Worm (Caenorhabditis elegans) whole organism, L4 larva: ENCODE measurements around the gene kxd-1.

Experiments used
- D1046.2 ChIP-seq: fragments of 200-800 bp; sonication (Bioruptor generic); IDR thresholded peaks from 2 replicates; pipeline ENCODE4 v1.3.6; 2022; ENCODE audit warnings: missing genetic modification characterization, missing compliant biosample characterization
- T26A8.4 ChIP-seq: fragments of 200-800 bp; sonication (Bioruptor generic); IDR thresholded peaks from 2 replicates; pipeline ENCODE4 v1.3.6; 2022; ENCODE audit warnings: missing genetic modification characterization, missing compliant biosample characterization
- aha-1 ChIP-seq: fragments of 150-350 bp; peaks from one replicate; lab custom pipeline; 2014; ENCODE audit warnings: missing biosample characterization, missing genetic modification characterization
- attf-4 ChIP-seq: sonication (generic microtip); optimal IDR thresholded peaks from 3 replicates; lab custom pipeline; 2017; ENCODE audit warnings: missing biosample characterization, missing genetic modification characterization
- ceh-28 ChIP-seq: fragments of 150-350 bp; optimal IDR thresholded peaks from 2 replicates; lab custom pipeline; 2014; ENCODE audit warnings: missing biosample characterization, missing genetic modification reagents, missing genetic modification characterization
- daf-8 ChIP-seq: fragments of 200-800 bp; sonication (Bioruptor generic); IDR thresholded peaks from 2 replicates; pipeline ENCODE4 v1.3.6; 2022; ENCODE audit warnings: missing genetic modification characterization, missing compliant biosample characterization
- duxl-1 ChIP-seq: sonication (generic microtip); optimal IDR thresholded peaks from 2 replicates; lab custom pipeline; 2016; ENCODE audit warnings: mild to moderate bottlenecking, missing genetic modification characterization, moderate library complexity, missing compliant biosample characterization; ENCODE audit not compliant: poor library complexity
- dve-1 ChIP-seq: sonication (generic microtip); optimal IDR thresholded peaks from 2 replicates; lab custom pipeline; 2017; ENCODE audit warnings: antibody characterized with exemption, mild to moderate bottlenecking, missing genetic modification characterization, missing compliant biosample characterization; ENCODE audit not compliant: insufficient read depth
- hlh-30 ChIP-seq: sonication (generic microtip); optimal IDR thresholded peaks from 2 replicates; lab custom pipeline; 2017; ENCODE audit warnings: antibody characterized with exemption, mild to moderate bottlenecking, missing genetic modification characterization, missing compliant biosample characterization; ENCODE audit not compliant: insufficient read depth
- hmg-1.1 ChIP-seq: fragments of 200-800 bp; sonication (Bioruptor generic); IDR thresholded peaks from 2 replicates; pipeline ENCODE4 v1.3.6; 2022; ENCODE audit warnings: missing genetic modification reagents, missing genetic modification characterization, missing compliant biosample characterization
- jun-1 ChIP-seq: fragments of 150-350 bp; optimal IDR thresholded peaks from 2 replicates; lab custom pipeline; 2014; ENCODE audit warnings: missing biosample characterization, missing genetic modification reagents, missing genetic modification characterization
- lin-13 ChIP-seq: fragments of 150-350 bp; optimal IDR thresholded peaks from 2 replicates; lab custom pipeline; 2014; ENCODE audit warnings: missing biosample characterization, missing genetic modification reagents, missing genetic modification characterization
- lin-38 ChIP-seq: fragments of 200-800 bp; sonication (Bioruptor generic); IDR thresholded peaks from 2 replicates; pipeline ENCODE4 v1.3.6; 2022; ENCODE audit warnings: missing genetic modification reagents, missing genetic modification characterization, missing compliant biosample characterization
- lsy-2 ChIP-seq, 2 experiments: fragments of 150-350 bp in 1 of 2; sonication (generic microtip) in 1 of 2; optimal IDR thresholded peaks; 2 replicates each; lab custom pipeline; 2014 to 2017; ENCODE audit warnings: missing biosample characterization in 2 of 2, missing genetic modification characterization in 2 of 2
- madf-5 ChIP-seq, 2 experiments: fragments of 200-800 bp; sonication (Bioruptor generic); IDR thresholded peaks; 2 replicates each; pipeline ENCODE4 v1.3.6; 2022; ENCODE audit warnings: missing compliant biosample characterization in 2 of 2, missing genetic modification characterization in 2 of 2
- madf-9 ChIP-seq: fragments of 200-800 bp; sonication (Bioruptor generic); conservative IDR thresholded peaks from 2 replicates; pipeline ENCODE4 v1.3.6; 2022; ENCODE audit warnings: missing genetic modification reagents, missing genetic modification characterization, missing compliant biosample characterization
- mdt-29 ChIP-seq: fragments of 200-800 bp; sonication (Bioruptor generic); IDR thresholded peaks from 2 replicates; pipeline ENCODE4 v1.3.6; 2022; ENCODE audit warnings: missing genetic modification reagents, missing genetic modification characterization, missing compliant biosample characterization
- mep-1 ChIP-seq: fragments of 150-350 bp; sonication (generic microtip); optimal IDR thresholded peaks from 3 replicates; lab custom pipeline; 2014; ENCODE audit warnings: missing biosample characterization, missing genetic modification characterization
- mes-2 ChIP-seq: sonication (generic microtip); optimal IDR thresholded peaks from 2 replicates; lab custom pipeline; 2016; ENCODE audit warnings: missing genotype, mild to moderate bottlenecking, missing genetic modification characterization, missing compliant biosample characterization; ENCODE audit not compliant: poor library complexity, severe bottlenecking
- nhr-111 ChIP-seq: fragments of 200-800 bp; sonication (Bioruptor generic); optimal IDR thresholded peaks from 2 replicates; lab custom pipeline; 2018; ENCODE audit warnings: mild to moderate bottlenecking, missing genetic modification characterization, missing compliant biosample characterization
- nhr-28 ChIP-seq: fragments of 150-350 bp; optimal IDR thresholded peaks from 2 replicates; lab custom pipeline; 2014; ENCODE audit warnings: missing biosample characterization, missing genetic modification characterization
- nhr-76 ChIP-seq: fragments of 150-350 bp; optimal IDR thresholded peaks from 2 replicates; lab custom pipeline; 2014; ENCODE audit warnings: missing biosample characterization, missing genetic modification characterization
- pha-4 ChIP-seq, 2 experiments: fragments of 150-350 bp in 1 of 2; fragments of 200-800 bp in 1 of 2; sonication (Bioruptor generic) in 1 of 2; IDR thresholded peaks in 1 of 2; optimal IDR thresholded peaks in 1 of 2; 2 replicates each; pipeline versions ENCODE4 v1.3.6 to Lab custom; 2014 to 2022; ENCODE audit warnings: missing genetic modification characterization in 2 of 2, missing genetic modification reagents in 2 of 2, missing biosample characterization in 1 of 2, missing compliant biosample characterization in 1 of 2
- rbr-2 ChIP-seq: sonication (generic microtip); optimal IDR thresholded peaks from 2 replicates; lab custom pipeline; 2016; ENCODE audit warnings: missing genotype, missing genetic modification characterization, missing compliant biosample characterization
- set-16 ChIP-seq: fragments of 200-800 bp; sonication (Bioruptor generic); IDR thresholded peaks from 2 replicates; pipeline ENCODE4 v1.3.6; 2022; ENCODE audit warnings: missing genetic modification reagents, missing genetic modification characterization, missing compliant biosample characterization
- spr-1 ChIP-seq: sonication (generic microtip); optimal IDR thresholded peaks from 2 replicates; lab custom pipeline; 2016; ENCODE audit warnings: mild to moderate bottlenecking, missing genetic modification characterization, missing compliant biosample characterization
- spr-3 ChIP-seq: fragments of 200-800 bp; sonication (Bioruptor generic); optimal IDR thresholded peaks from 2 replicates; lab custom pipeline; 2018; ENCODE audit warnings: mild to moderate bottlenecking, missing genetic modification characterization, missing compliant biosample characterization
- tra-1 ChIP-seq: fragments of 200-800 bp; sonication (Bioruptor generic); IDR thresholded peaks from 2 replicates; pipeline ENCODE4 v1.3.6; 2022; ENCODE audit warnings: missing genetic modification reagents, missing genetic modification characterization, missing compliant biosample characterization
- unc-62 ChIP-seq, 3 experiments: fragments of 150-350 bp in 1 of 3; sonication (generic microtip); optimal IDR thresholded peaks in 2 of 3; peaks in 1 of 3; 1 replicate in 1 of 3; 2 replicates in 2 of 3; lab custom pipeline; 2014 to 2017; ENCODE audit warnings: missing biosample characterization in 3 of 3, missing genetic modification characterization in 3 of 3, missing genetic modification reagents in 3 of 3, missing genotype in 1 of 3
- zfp-2 ChIP-seq: sonication (generic microtip); optimal IDR thresholded peaks from 2 replicates; lab custom pipeline; 2016; ENCODE audit warnings: mild to moderate bottlenecking, missing genetic modification characterization, missing compliant biosample characterization
- zfp-3 ChIP-seq: fragments of 200-800 bp; sonication (Bioruptor generic); conservative IDR thresholded peaks from 2 replicates; pipeline ENCODE4 v1.3.6; 2022; ENCODE audit warnings: missing genetic modification reagents, missing genetic modification characterization, missing compliant biosample characterization
- ztf-11 ChIP-seq: fragments of 150-350 bp; optimal IDR thresholded peaks from 2 replicates; lab custom pipeline; 2014; ENCODE audit warnings: missing biosample characterization, missing genetic modification characterization

kxd-1 gene

ce11 chrV:7216016-7216415 lies 5.3 kb upstream of the kxd-1 start:
- TF ChIP-seq nhr-76 (tag; lab: Kevin White, UChicago) (no peak), pha-4 (GFP tag; IDR thresholded peaks at IDR 0.05; lab: Robert Waterston, UW) (no peak), pha-4 (tag; optimal IDR thresholded peaks at IDR 0.05; lab: Kevin White, UChicago) (no peak), mdt-29 (GFP tag; lab: Robert Waterston, UW) (no peak), spr-1 (tag; lab: Kevin White, UChicago) (no peak), hmg-1.1 (GFP tag; lab: Robert Waterston, UW) (no peak), D1046.2 (GFP tag; lab: Robert Waterston, UW) (no peak), jun-1 (tag; lab: Kevin White, UChicago) (no peak), hlh-30 (tag; lab: Kevin White, UChicago) (peak; percentile 59), nhr-111 (no peak), spr-3 (GFP tag; lab: Kevin White, UChicago) (no peak), rbr-2 (tag; lab: Kevin White, UChicago) (peak; percentile 27), unc-62 (GFP tag; optimal IDR thresholded peaks at IDR 0.05 in 1 of 2; lab: Kevin White, UChicago) (peak in 1 of 2 experiments; percentile 72), unc-62 (tag; optimal IDR thresholded peaks at IDR 0.05; lab: Kevin White, UChicago) (no peak), lin-38 (no peak), T26A8.4 (GFP tag; lab: Robert Waterston, UW) (no peak), duxl-1 (tag; lab: Kevin White, UChicago) (no peak), set-16 (GFP tag; lab: Robert Waterston, UW) (peak; percentile 38), madf-5 (GFP tag; IDR thresholded peaks at IDR 0.05; lab: Robert Waterston, UW) (no peak), nhr-28 (tag; lab: Kevin White, UChicago) (no peak), attf-4 (no peak), dve-1 (tag; lab: Kevin White, UChicago) (no peak), lsy-2 (tag; optimal IDR thresholded peaks at IDR 0.05; lab: Kevin White, UChicago) (peak in 1 of 2 experiments; percentile 3), mep-1 (tag; lab: Kevin White, UChicago) (peak; percentile 15)

ce11 chrV:7218988-7219387 lies 2.3 kb upstream of the kxd-1 start, which contains the start of gene C13F10.5:
TSS of gene C13F10.5 (minus strand) at chrV:7219088.
- TF ChIP-seq tra-1 = no peak
- TF ChIP-seq aha-1 (tag; lab: Kevin White, UChicago) = peak; percentile 42

- TF ChIP-seq ceh-28 (tag; lab: Kevin White, UChicago) = peak; percentile 25
- TF ChIP-seq zfp-2 (tag; lab: Kevin White, UChicago) = no peak
- no peak for TF ChIP-seq madf-9 (GFP tag; lab: Robert Waterston, UW)
Observed at ce11 chrV:7223152-7223551, 1.9 kb downstream of the kxd-1 start, which contains the start of gene C13F10.7. TSS of gene C13F10.7 (minus strand) at chrV:7223252.

ce11 chrV:7223941-7224340 lies 2.7 kb downstream of the kxd-1 start, which contains the start of gene C13F10.1:
TSS of gene C13F10.1 (plus strand) at chrV:7224078.
- TF ChIP-seq unc-62 (GFP tag; optimal IDR thresholded peaks at IDR 0.05 in 1 of 2; lab: Kevin White, UChicago) (peak in 1 of 2 experiments; percentile 54), unc-62 (tag; optimal IDR thresholded peaks at IDR 0.05; lab: Kevin White, UChicago) (no peak), lin-13 (no peak), zfp-3 (GFP tag; lab: Robert Waterston, UW) (no peak), nhr-28 (tag; lab: Kevin White, UChicago) (no peak), daf-8 (GFP tag; lab: Robert Waterston, UW) (no peak), mes-2 (tag; lab: Kevin White, UChicago) (peak; percentile 20), hlh-30 (tag; lab: Kevin White, UChicago) (peak; percentile 4), ztf-11 (tag; lab: Kevin White, UChicago) (no peak)
